Worm (Caenorhabditis elegans) whole organism, young adult: ENCODE measurements around the gene fbxa-76.

Experiments used
- C06A6.2 ChIP-seq: fragments of 200-800 bp; sonication (Bioruptor generic); conservative IDR thresholded peaks from 2 replicates; pipeline ENCODE4 v1.3.6; 2022; ENCODE audit warnings: missing genetic modification characterization, missing compliant biosample characterization
- C17E4.6 ChIP-seq: fragments of 200-800 bp; sonication (Bioruptor generic); IDR thresholded peaks from 2 replicates; pipeline ENCODE4 v1.3.6; 2022; ENCODE audit warnings: missing genetic modification reagents, missing genetic modification characterization, missing compliant biosample characterization
- F37B4.10 ChIP-seq: fragments of 200-800 bp; sonication (Bioruptor generic); IDR thresholded peaks from 2 replicates; pipeline ENCODE4 v1.3.6; 2022; ENCODE audit warnings: missing genetic modification characterization, missing compliant biosample characterization
- F52B5.7 ChIP-seq: sonication (generic microtip); optimal IDR thresholded peaks from 2 replicates; lab custom pipeline; 2016; ENCODE audit warnings: mild to moderate bottlenecking, missing genetic modification characterization, missing compliant biosample characterization
- F55B11.4 ChIP-seq: sonication (generic microtip); optimal IDR thresholded peaks from 2 replicates; lab custom pipeline; 2016; ENCODE audit warnings: missing compliant biosample characterization, missing genetic modification characterization, borderline replicate concordance; ENCODE audit not compliant: insufficient read depth
- K12H6.12 ChIP-seq: fragments of 200-800 bp; sonication (Bioruptor generic); optimal IDR thresholded peaks from 2 replicates; lab custom pipeline; 2018; ENCODE audit warnings: mild to moderate bottlenecking, missing genetic modification characterization, missing compliant biosample characterization
- T07F8.4 ChIP-seq: sonication (generic microtip); optimal IDR thresholded peaks from 2 replicates; lab custom pipeline; 2016; ENCODE audit warnings: mild to moderate bottlenecking, missing genetic modification characterization, moderate library complexity, missing compliant biosample characterization
- Y56A3A.18 ChIP-seq: fragments of 200-800 bp; sonication (Bioruptor generic); IDR thresholded peaks from 2 replicates; pipeline ENCODE4 v1.3.6; 2022; ENCODE audit warnings: missing genetic modification reagents, missing genetic modification characterization, missing compliant biosample characterization
- ZK185.1 ChIP-seq: sonication (generic microtip); optimal IDR thresholded peaks from 2 replicates; lab custom pipeline; 2016; ENCODE audit warnings: mild to moderate bottlenecking, missing genetic modification characterization, missing compliant biosample characterization; ENCODE audit not compliant: poor library complexity, severe bottlenecking
- ccch-3 ChIP-seq: fragments of 200-800 bp; sonication (Bioruptor generic); optimal IDR thresholded peaks from 2 replicates; lab custom pipeline; 2018; ENCODE audit warnings: mild to moderate bottlenecking, missing genetic modification characterization, missing compliant biosample characterization
- cebp-1 ChIP-seq, 2 experiments: fragments of 200-800 bp in 1 of 2; sonication (Bioruptor generic) in 1 of 2; sonication (generic microtip) in 1 of 2; IDR thresholded peaks in 1 of 2; optimal IDR thresholded peaks in 1 of 2; 2 replicates each; pipeline versions ENCODE4 v1.3.6 to Lab custom; 2017 to 2022; ENCODE audit warnings: missing compliant biosample characterization in 2 of 2, missing genetic modification characterization in 2 of 2, mild to moderate bottlenecking in 1 of 2, missing genetic modification reagents in 1 of 2, moderate library complexity in 1 of 2
- cebp-2 ChIP-seq: fragments of 200-800 bp; sonication (Bioruptor generic); IDR thresholded peaks from 2 replicates; pipeline ENCODE4 v1.3.6; 2022; ENCODE audit warnings: missing genetic modification characterization, missing compliant biosample characterization
- ceh-100 ChIP-seq: fragments of 200-800 bp; sonication (Bioruptor generic); IDR thresholded peaks from 2 replicates; pipeline ENCODE4 v1.3.6; 2022; ENCODE audit warnings: missing genetic modification reagents, missing genetic modification characterization, missing compliant biosample characterization
- chd-7 ChIP-seq: sonication (generic microtip); optimal IDR thresholded peaks from 2 replicates; lab custom pipeline; 2016; ENCODE audit warnings: mild to moderate bottlenecking, missing genetic modification characterization, moderate library complexity, missing compliant biosample characterization
- gei-17 ChIP-seq: fragments of 200-800 bp; sonication (Bioruptor generic); optimal IDR thresholded peaks from 2 replicates; lab custom pipeline; 2018; ENCODE audit warnings: mild to moderate bottlenecking, missing genetic modification characterization, missing compliant biosample characterization
- hlh-12 ChIP-seq: sonication (generic microtip); optimal IDR thresholded peaks from 2 replicates; lab custom pipeline; 2016; ENCODE audit warnings: missing genetic modification characterization, missing compliant biosample characterization
- hsf-1 ChIP-seq: fragments of 200-800 bp; sonication (Bioruptor generic); IDR thresholded peaks from 2 replicates; pipeline ENCODE4 v1.3.6; 2022; ENCODE audit warnings: missing genetic modification reagents, missing genetic modification characterization, missing compliant biosample characterization
- let-526 ChIP-seq: fragments of 200-800 bp; sonication (Bioruptor generic); IDR thresholded peaks from 2 replicates; pipeline ENCODE4 v1.3.6; 2022; ENCODE audit warnings: missing genetic modification reagents, missing genetic modification characterization, missing compliant biosample characterization
- mes-4 ChIP-seq: sonication (generic microtip); optimal IDR thresholded peaks from 2 replicates; lab custom pipeline; 2016; ENCODE audit warnings: missing genotype, missing genetic modification characterization, missing compliant biosample characterization
- nhr-27 ChIP-seq: fragments of 200-800 bp; sonication (Bioruptor generic); optimal IDR thresholded peaks from 2 replicates; lab custom pipeline; 2018; ENCODE audit warnings: mild to moderate bottlenecking, missing genetic modification characterization, moderate library complexity, missing compliant biosample characterization
- nhr-80 ChIP-seq: sonication (generic microtip); optimal IDR thresholded peaks from 2 replicates; lab custom pipeline; 2016; ENCODE audit warnings: missing genetic modification characterization, missing compliant biosample characterization
- pbrm-1 ChIP-seq: fragments of 200-800 bp; sonication (Bioruptor generic); IDR thresholded peaks from 2 replicates; pipeline ENCODE4 v1.3.6; 2022; ENCODE audit warnings: missing genetic modification reagents, missing genetic modification characterization, missing compliant biosample characterization
- rec-8 ChIP-seq, 2 experiments: sonication (generic microtip); optimal IDR thresholded peaks; 2 replicates each; lab custom pipeline; 2016; ENCODE audit warnings: mild to moderate bottlenecking in 2 of 2, missing genetic modification characterization in 2 of 2, missing genetic modification reagents in 2 of 2, missing genotype in 2 of 2, missing biosample characterization in 1 of 2, missing compliant biosample characterization in 1 of 2, moderate library complexity in 1 of 2
- repo-1 ChIP-seq: sonication (generic microtip); optimal IDR thresholded peaks from 2 replicates; lab custom pipeline; 2017; ENCODE audit warnings: mild to moderate bottlenecking, missing genetic modification characterization, missing compliant biosample characterization
- sea-2 ChIP-seq: fragments of 200-800 bp; sonication (Bioruptor generic); IDR thresholded peaks from 2 replicates; pipeline ENCODE4 v1.3.6; 2022; ENCODE audit warnings: missing genetic modification characterization, missing compliant biosample characterization
- snpc-1.1 ChIP-seq: sonication (generic microtip); optimal IDR thresholded peaks from 2 replicates; lab custom pipeline; 2017; ENCODE audit warnings: missing genetic modification characterization, mild to moderate bottlenecking, missing compliant biosample characterization, antibody characterized with exemption, moderate library complexity, missing genotype, missing genetic modification reagents; ENCODE audit not compliant: insufficient read depth
- snpc-1.3 ChIP-seq: sonication (generic microtip); optimal IDR thresholded peaks from 2 replicates; lab custom pipeline; 2017; ENCODE audit warnings: missing genetic modification characterization, mild to moderate bottlenecking, missing compliant biosample characterization, antibody characterized with exemption, moderate library complexity, missing genotype, missing genetic modification reagents; ENCODE audit not compliant: insufficient read depth
- xnd-1 ChIP-seq: sonication (generic microtip); optimal IDR thresholded peaks from 2 replicates; lab custom pipeline; 2016; ENCODE audit warnings: missing genotype, missing genetic modification reagents, missing genetic modification characterization, missing compliant biosample characterization
- ztf-3 ChIP-seq: fragments of 200-800 bp; sonication (Bioruptor generic); optimal IDR thresholded peaks from 2 replicates; lab custom pipeline; 2018; ENCODE audit warnings: mild to moderate bottlenecking, missing genetic modification characterization, missing compliant biosample characterization

fbxa-76 gene

DNA sequence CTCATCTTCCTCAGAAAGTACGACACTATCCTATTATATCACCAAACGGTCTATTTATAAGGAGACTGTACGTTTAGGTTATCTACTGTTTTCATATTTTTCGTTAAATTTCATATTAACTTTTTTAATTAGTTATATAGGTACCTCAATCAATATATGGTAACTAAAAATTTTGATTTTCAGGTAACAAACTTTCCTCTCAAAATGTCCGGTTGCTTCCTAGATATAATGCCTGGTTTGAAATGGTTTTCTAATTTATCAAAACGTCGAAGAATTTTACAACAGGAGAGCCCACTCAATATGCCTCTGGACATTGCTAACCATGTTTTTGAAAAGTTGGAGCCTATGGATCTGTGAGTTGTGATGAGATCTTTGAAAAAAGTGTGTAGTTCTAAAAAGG, 48.6 kb upstream of the fbxa-76 start, which contains the start of gene fbxa-28:
fbxa-28 (plus strand) TSS at position 301 of the 400 bp plus-strand sequence.
- no peak for TF ChIP-seq let-526 (GFP tag; lab: Robert Waterston, UW)
- no peak for TF ChIP-seq cebp-1 (GFP tag; IDR thresholded peaks at IDR 0.05; lab: Robert Waterston, UW)
- TF ChIP-seq cebp-1 (tag; optimal IDR thresholded peaks at IDR 0.05; lab: Kevin White, UChicago) = no peak
- TF ChIP-seq F55B11.4 = no peak
- no peak for TF ChIP-seq F37B4.10
- TF ChIP-seq hsf-1 (GFP tag; lab: Robert Waterston, UW) = no peak
- TF ChIP-seq cebp-2 (GFP tag; lab: Robert Waterston, UW) = no peak
- no peak for TF ChIP-seq ccch-3 (GFP tag; lab: Kevin White, UChicago)
- no peak for TF ChIP-seq chd-7 (tag; lab: Kevin White, UChicago)
- no peak for TF ChIP-seq K12H6.12 (tag; lab: Kevin White, UChicago)
- no peak for TF ChIP-seq Y56A3A.18 (GFP tag; lab: Robert Waterston, UW)
- TF ChIP-seq ceh-100 (GFP tag; lab: Robert Waterston, UW) = no peak
- TF ChIP-seq ztf-3 (GFP tag; lab: Kevin White, UChicago) = no peak
- no peak for TF ChIP-seq C17E4.6 (GFP tag; lab: Robert Waterston, UW)

DNA sequence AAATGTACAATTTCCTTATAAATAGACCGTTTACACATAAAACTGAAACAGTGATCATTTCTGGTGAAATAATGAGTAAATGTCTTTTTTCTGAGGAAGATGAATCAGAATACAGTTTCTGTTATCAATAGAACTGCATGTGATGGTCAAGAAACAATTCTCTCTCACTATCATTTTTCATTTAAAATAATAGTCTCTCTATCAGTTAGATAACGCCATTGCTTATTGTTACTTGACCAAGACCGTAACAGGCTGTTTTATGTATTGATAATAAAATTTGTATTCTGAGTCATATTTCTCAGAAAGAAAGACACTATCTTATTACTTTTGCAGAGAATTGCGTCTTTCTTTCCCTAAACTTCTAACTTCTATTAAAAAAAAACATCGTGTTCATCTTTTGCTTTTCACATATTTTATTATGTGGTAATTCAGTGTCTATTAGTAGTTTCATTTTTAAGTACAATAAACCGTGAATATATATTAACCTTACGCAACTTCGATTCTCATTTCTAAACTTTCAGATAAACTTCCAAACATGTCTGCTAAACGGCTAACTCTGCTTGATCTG, 46.3 kb upstream of the fbxa-76 start, which contains the start of gene fbxa-35:
fbxa-35 (plus strand) TSS at position 518 of the 568 bp plus-strand sequence.
- TF ChIP-seq nhr-80 (peak; percentile 13), cebp-1 (GFP tag; IDR thresholded peaks at IDR 0.05; lab: Robert Waterston, UW) (no peak), cebp-1 (tag; optimal IDR thresholded peaks at IDR 0.05; lab: Kevin White, UChicago) (no peak)
- TF ChIP-seq, all 124 proteins: peak for 1

- TF ChIP-seq ceh-100 (GFP tag; lab: Robert Waterston, UW) = no peak
- TF ChIP-seq snpc-1.3 (tag; lab: Kevin White, UChicago) = no peak
Observed at ce11 chrIII:1293135-1293534, 44.2 kb upstream of the fbxa-76 start, which contains the start of gene fbxa-36. Gene fbxa-36, minus strand, starts transcription at chrIII:1293235.

- TF ChIP-seq sea-2 (GFP tag; lab: Robert Waterston, UW) = no peak
- no peak for TF ChIP-seq xnd-1 (tag; lab: Kevin White, UChicago)
- no peak for TF ChIP-seq pbrm-1 (GFP tag; lab: Robert Waterston, UW)
- TF ChIP-seq C06A6.2 (GFP tag; lab: Robert Waterston, UW) = no peak
- TF ChIP-seq hlh-12 (tag; lab: Kevin White, UChicago) = no peak
- no peak for TF ChIP-seq repo-1
- no peak for TF ChIP-seq F52B5.7
- TF ChIP-seq T07F8.4 (tag; lab: Kevin White, UChicago) = no peak
- no peak for TF ChIP-seq rec-8 (tag; optimal IDR thresholded peaks at IDR 0.05; lab: Kevin White, UChicago)
- no peak for TF ChIP-seq gei-17 (GFP tag; lab: Kevin White, UChicago)
- TF ChIP-seq K12H6.12 (tag; lab: Kevin White, UChicago) = no peak
- no peak for TF ChIP-seq snpc-1.1 (tag; lab: Kevin White, UChicago)
- no peak for TF ChIP-seq ccch-3 (GFP tag; lab: Kevin White, UChicago)
- TF ChIP-seq mes-4 (tag; lab: Kevin White, UChicago) = no peak
- TF ChIP-seq ZK185.1 (tag; lab: Kevin White, UChicago) = no peak
- TF ChIP-seq nhr-27 (tag; lab: Kevin White, UChicago) = no peak
- TF ChIP-seq, all 124 proteins: peak for 0
Observed at ce11 chrIII:1289139-1289538, 40.2 kb upstream of the fbxa-76 start.
